Worm (Caenorhabditis elegans): Measurements from ENCODE around the gene srd-51.

DNA sequence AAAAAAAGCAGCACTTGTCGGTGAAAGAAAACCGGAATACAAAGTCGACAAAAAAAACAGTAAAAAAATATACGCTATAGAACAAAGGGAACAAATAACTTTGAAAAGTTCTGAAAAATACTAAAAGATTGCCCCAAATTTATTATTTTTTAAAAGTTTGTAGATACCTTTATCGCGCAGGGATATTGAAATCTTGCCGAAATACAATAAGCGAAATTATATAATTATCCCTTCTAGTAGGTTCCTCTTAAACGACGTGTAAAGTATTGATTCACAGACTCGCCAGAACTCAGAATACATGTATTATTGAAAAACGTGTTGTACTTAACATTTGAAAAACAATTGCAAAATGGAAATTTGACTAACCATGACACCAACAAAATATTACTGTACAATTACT lies 29.7 kb upstream of the srd-51 start:
- TF ChIP-seq dmd-8 (GFP tag; IDR thresholded peaks at IDR 0.05) (no peak), nhr-11 (tag; optimal IDR thresholded peaks at IDR 0.05) (peak; percentile 34), nhr-6 (tag; optimal IDR thresholded peaks at IDR 0.05) (peak; percentile 75), mxl-3 (GFP tag; optimal IDR thresholded peaks at IDR 0.05) (peak; percentile 63), hif-1 (tag; optimal IDR thresholded peaks at IDR 0.05) (peak in 1 of 2 experiments; percentile 42), nhr-102 (tag; optimal IDR thresholded peaks at IDR 0.05) (peak; percentile 97), pha-4 (GFP tag; IDR thresholded peaks at IDR 0.05) (peak; percentile 77; the same call in 1 of the 2 replicates), pha-4 (tag; optimal IDR thresholded peaks at IDR 0.05) (peak; percentile 43)

All from whole organism, L4 larva.